Worm (Caenorhabditis elegans) whole organism, L2 larva: Measurements from ENCODE around the gene spig-4.
"Not testable (repeated sequence)": the region's sequence is repeated elsewhere in the genome, so short reads cannot be mapped to it uniquely, and the experiment has no call there.

Experiments
- aly-2 ChIP-seq: fragments of 150-350 bp; optimal IDR thresholded peaks from 2 replicates; lab custom pipeline; 2014; ENCODE audit warnings: missing biosample characterization, missing genetic modification characterization
- elt-3 ChIP-seq: sonication (generic microtip); optimal IDR thresholded peaks from 2 replicates; lab custom pipeline; 2017; ENCODE audit warnings: missing biosample characterization, missing genetic modification characterization
- gmeb-1 ChIP-seq: fragments of 150-350 bp; optimal IDR thresholded peaks from 2 replicates; lab custom pipeline; 2014; ENCODE audit warnings: missing biosample characterization, missing genetic modification characterization
- lsy-2 ChIP-seq, 2 experiments: fragments of 150-350 bp in 1 of 2; sonication (generic microtip) in 1 of 2; optimal IDR thresholded peaks; 2 replicates each; lab custom pipeline; 2014 to 2017; ENCODE audit warnings: missing biosample characterization in 2 of 2, missing genetic modification characterization in 2 of 2
- mdl-1 ChIP-seq, 2 experiments: fragments of 150-350 bp in 1 of 2; sonication (generic microtip) in 1 of 2; optimal IDR thresholded peaks; 2 replicates each; lab custom pipeline; 2017; ENCODE audit warnings: missing biosample characterization in 2 of 2, missing genetic modification characterization in 2 of 2
- nhr-10 ChIP-seq: sonication (generic microtip); optimal IDR thresholded peaks from 2 replicates; lab custom pipeline; 2017; ENCODE audit warnings: missing biosample characterization, missing genetic modification characterization
- nhr-21 ChIP-seq: fragments of 150-350 bp; optimal IDR thresholded peaks from 2 replicates; lab custom pipeline; 2014; ENCODE audit warnings: missing biosample characterization, missing genetic modification characterization
- nhr-23 ChIP-seq: fragments of 150-350 bp; optimal IDR thresholded peaks from 2 replicates; lab custom pipeline; 2014; ENCODE audit warnings: missing biosample characterization, missing genetic modification reagents, missing genetic modification characterization
- snpc-4 ChIP-seq: fragments of 150-350 bp; optimal IDR thresholded peaks from 2 replicates; lab custom pipeline; 2014; ENCODE audit warnings: missing biosample characterization, missing genetic modification characterization
- unc-62 ChIP-seq: fragments of 150-350 bp; optimal IDR thresholded peaks from 2 replicates; lab custom pipeline; 2014; ENCODE audit warnings: missing biosample characterization, missing genetic modification reagents, missing genetic modification characterization
- ztf-11 ChIP-seq: sonication (generic microtip); optimal IDR thresholded peaks from 2 replicates; lab custom pipeline; 2017; ENCODE audit warnings: missing biosample characterization, missing genetic modification characterization
- ztf-4 ChIP-seq: fragments of 150-350 bp; optimal IDR thresholded peaks from 2 replicates; lab custom pipeline; 2014; ENCODE audit warnings: missing biosample characterization, missing genetic modification characterization

- not testable (repeated sequence) for TF ChIP-seq nhr-10; ztf-4 (tag; lab: Kevin White, UChicago); nhr-21; ztf-11 (tag; lab: Kevin White, UChicago); gmeb-1; mdl-1 (tag; optimal IDR thresholded peaks at IDR 0.05; lab: Kevin White, UChicago); lsy-2 (tag; optimal IDR thresholded peaks at IDR 0.05; lab: Kevin White, UChicago); unc-62 (GFP tag; lab: Kevin White, UChicago); aly-2 (tag; lab: Kevin White, UChicago); elt-3 (tag; lab: Kevin White, UChicago); nhr-23
- peak; percentile 38 for TF ChIP-seq snpc-4 (tag; lab: Kevin White, UChicago)
These were observed 29.2 kb downstream of the spig-4 start for ce11 chrV:14277456-14277855.
